Fruit fly (Drosophila melanogaster) whole organism: ENCODE results near the gene Paics.

Experiments used
- Dll ChIP-seq: fragments of >200 bp; optimal IDR thresholded peaks from 2 replicates; lab custom pipeline; 2017
- EcR ChIP-seq, 2 experiments: fragments of >200 bp; optimal IDR thresholded peaks; 2 replicates each; lab custom pipeline; 2017; ENCODE audit warnings: missing biosample characterization in 2 of 2, missing genetic modification characterization in 2 of 2, missing genetic modification reagents in 2 of 2
- pan ChIP-seq: fragments of >200 bp; optimal IDR thresholded peaks from 2 replicates; lab custom pipeline; 2017
- psq ChIP-seq: fragments of >200 bp; optimal IDR thresholded peaks from 2 replicates; lab custom pipeline; 2017
- usp ChIP-seq: fragments of >200 bp; optimal IDR thresholded peaks from 2 replicates; lab custom pipeline; 2017; ENCODE audit warnings: missing biosample characterization, missing genetic modification characterization, mixed read lengths

- TF ChIP-seq EcR (GFP tag; optimal IDR thresholded peaks at IDR 0.05; lab: Kevin White, UChicago) (no peak), pan (lab: Kevin White, UChicago) (no peak), psq (lab: Kevin White, UChicago) (no peak), usp (no peak), Dll (lab: Kevin White, UChicago) (no peak)
Observed at dm6 chrX:12765076-12765475, 4.7 kb upstream of the Paics start, which contains the start of gene Agpat1.
